Fruit fly (Drosophila melanogaster) whole organism, embryonic: ENCODE data around the gene ppk24.

Experiments
- CG10543 ChIP-seq: fragments of 200-800 bp; sonication (Bioruptor generic); optimal IDR thresholded peaks from 3 replicates; lab custom pipeline; 2017; ENCODE audit warnings: missing biosample characterization, mild to moderate bottlenecking, missing genetic modification characterization, moderate library complexity
- CG10979 ChIP-seq: fragments of 200-800 bp; sonication (Bioruptor generic); optimal IDR thresholded peaks from 2 replicates; lab custom pipeline; 2018; ENCODE audit warnings: missing biosample characterization, mild to moderate bottlenecking, missing genetic modification characterization, moderate library complexity
- CG1233 ChIP-seq: fragments of 200-800 bp; sonication (Bioruptor generic); optimal IDR thresholded peaks from 4 replicates; lab custom pipeline; 2018; ENCODE audit warnings: missing biosample characterization, mild to moderate bottlenecking, missing genetic modification characterization
- CG12659 ChIP-seq: fragments of 200-800 bp; sonication (Bioruptor generic); optimal IDR thresholded peaks from 3 replicates; lab custom pipeline; 2017; ENCODE audit warnings: mild to moderate bottlenecking, missing biosample characterization, missing genetic modification reagents, missing genetic modification characterization
- CG13287 ChIP-seq: fragments of 200-800 bp; sonication (Bioruptor generic); IDR thresholded peaks from 2 replicates; pipeline ENCODE4 v1.3.6; 2022; ENCODE audit warnings: missing biosample characterization, missing genetic modification characterization; ENCODE audit not compliant: partially characterized antibody
- CG13296 ChIP-seq: fragments of 200-800 bp; sonication (Bioruptor generic); optimal IDR thresholded peaks from 3 replicates; lab custom pipeline; 2018; ENCODE audit warnings: missing biosample characterization, mild to moderate bottlenecking, missing genetic modification characterization
- CG17186 ChIP-seq: fragments of 200-800 bp; sonication (Bioruptor generic); optimal IDR thresholded peaks from 3 replicates; lab custom pipeline; 2017; ENCODE audit warnings: missing biosample characterization, missing genetic modification reagents, missing genetic modification characterization
- CG17359 ChIP-seq: fragments of 200-800 bp; sonication (Bioruptor generic); optimal IDR thresholded peaks from 3 replicates; lab custom pipeline; 2018; ENCODE audit warnings: missing biosample characterization, mild to moderate bottlenecking, missing genetic modification characterization, moderate library complexity
- CG1832 ChIP-seq: fragments of 200-800 bp; sonication (Bioruptor generic); optimal IDR thresholded peaks from 2 replicates; lab custom pipeline; 2017; ENCODE audit warnings: missing biosample characterization, mild to moderate bottlenecking, missing genetic modification characterization, inconsistent platforms
- CG2116 ChIP-seq: fragments of 200-800 bp; sonication (Bioruptor generic); optimal IDR thresholded peaks from 3 replicates; lab custom pipeline; 2018; ENCODE audit warnings: missing biosample characterization, mild to moderate bottlenecking, missing genetic modification characterization
- CG4328 ChIP-seq: fragments of 200-800 bp; sonication (Bioruptor generic); optimal IDR thresholded peaks from 3 replicates; lab custom pipeline; 2017; ENCODE audit warnings: missing biosample characterization, missing genetic modification reagents, missing genetic modification characterization
- CG7372 ChIP-seq: fragments of 200-800 bp; sonication (Bioruptor generic); IDR thresholded peaks from 2 replicates; pipeline ENCODE4 v1.3.6; 2022; ENCODE audit warnings: missing biosample characterization, missing genetic modification characterization
- CG8478 ChIP-seq: fragments of >200 bp; optimal IDR thresholded peaks from 2 replicates; lab custom pipeline; 2018
- CG8924 ChIP-seq: fragments of 200-800 bp; optimal IDR thresholded peaks from 3 replicates; lab custom pipeline; 2019; ENCODE audit warnings: missing biosample characterization, mild to moderate bottlenecking, missing genetic modification characterization, moderate library complexity
- CG8944 ChIP-seq: fragments of 200-800 bp; sonication (Bioruptor generic); optimal IDR thresholded peaks from 3 replicates; lab custom pipeline; 2016; ENCODE audit warnings: missing biosample characterization, missing genetic modification characterization
- CG9437 ChIP-seq: fragments of 200-800 bp; sonication (Bioruptor generic); optimal IDR thresholded peaks from 2 replicates; lab custom pipeline; 2018; ENCODE audit warnings: missing biosample characterization, mild to moderate bottlenecking, missing genetic modification characterization
- Dad ChIP-seq: fragments of 200-800 bp; sonication (Bioruptor generic); optimal IDR thresholded peaks from 3 replicates; lab custom pipeline; 2016; ENCODE audit warnings: missing biosample characterization, missing genetic modification characterization
- Elba2 ChIP-seq: fragments of 200-800 bp; sonication (Bioruptor generic); optimal IDR thresholded peaks from 3 replicates; lab custom pipeline; 2016; ENCODE audit warnings: missing biosample characterization, missing genetic modification characterization
- Fer1 ChIP-seq: fragments of 200-800 bp; sonication (Bioruptor generic); optimal IDR thresholded peaks from 2 replicates; lab custom pipeline; 2017; ENCODE audit warnings: missing biosample characterization, mild to moderate bottlenecking, missing genetic modification characterization
- Gsc ChIP-seq: fragments of 200-800 bp; sonication (Bioruptor generic); IDR thresholded peaks from 2 replicates; pipeline ENCODE4 v1.3.6; 2022; ENCODE audit warnings: missing biosample characterization, missing genetic modification characterization
- Hmr ChIP-seq: fragments of 200-800 bp; sonication (Bioruptor generic); optimal IDR thresholded peaks from 3 replicates; lab custom pipeline; 2017; ENCODE audit warnings: mild to moderate bottlenecking, missing biosample characterization, missing genetic modification reagents, missing genetic modification characterization
- MTF-1 ChIP-seq: fragments of 200-800 bp; sonication (Bioruptor generic); optimal IDR thresholded peaks from 2 replicates; lab custom pipeline; 2018; ENCODE audit warnings: missing biosample characterization, mild to moderate bottlenecking, missing genetic modification characterization, borderline replicate concordance
- NK7.1 ChIP-seq: fragments of 200-800 bp; sonication (Bioruptor generic); optimal IDR thresholded peaks from 3 replicates; lab custom pipeline; 2016; ENCODE audit warnings: missing biosample characterization, missing genetic modification characterization
- Nf-YC ChIP-seq: fragments of 200-800 bp; optimal IDR thresholded peaks from 3 replicates; lab custom pipeline; 2019; ENCODE audit warnings: missing biosample characterization, mild to moderate bottlenecking, missing genetic modification characterization, moderate library complexity
- Tbp ChIP-seq: fragments of >200 bp; optimal IDR thresholded peaks from 2 replicates; lab custom pipeline; 2018; ENCODE audit warnings: missing biosample characterization, missing genetic modification characterization
- Vsx1 ChIP-seq: fragments of 200-800 bp; sonication (Bioruptor generic); optimal IDR thresholded peaks from 2 replicates; lab custom pipeline; 2017; ENCODE audit warnings: missing biosample characterization, mild to moderate bottlenecking, missing genetic modification characterization, missing genetic modification reagents
- ab ChIP-seq: fragments of 200-800 bp; sonication (Bioruptor generic); optimal IDR thresholded peaks from 2 replicates; lab custom pipeline; 2016; ENCODE audit warnings: missing biosample characterization, missing genetic modification characterization
- abd-A ChIP-seq: fragments of 200-800 bp; sonication (Bioruptor generic); optimal IDR thresholded peaks from 3 replicates; lab custom pipeline; 2019; ENCODE audit warnings: missing biosample characterization, mild to moderate bottlenecking, missing genetic modification characterization, moderate library complexity
- ara ChIP-seq: fragments of 200-800 bp; sonication (Bioruptor generic); IDR thresholded peaks from 2 replicates; pipeline ENCODE4 v1.3.6; 2022; ENCODE audit warnings: missing biosample characterization, missing genetic modification characterization
- cad ChIP-seq: fragments of >200 bp; optimal IDR thresholded peaks from 2 replicates; lab custom pipeline; 2017; ENCODE audit warnings: missing biosample characterization, missing genetic modification characterization
- chif ChIP-seq, 2 experiments: fragments of 200-800 bp; sonication (Bioruptor generic); optimal IDR thresholded peaks; 3 replicates each; lab custom pipeline; 2016; ENCODE audit warnings: missing biosample characterization in 2 of 2, missing genetic modification characterization in 2 of 2
- corto ChIP-seq: fragments of 200-800 bp; sonication (Bioruptor generic); optimal IDR thresholded peaks from 2 replicates; lab custom pipeline; 2016; ENCODE audit warnings: missing biosample characterization, mild to moderate bottlenecking, missing genetic modification characterization, moderate library complexity
- fd3F ChIP-seq: fragments of 200-800 bp; sonication (Bioruptor generic); optimal IDR thresholded peaks from 2 replicates; lab custom pipeline; 2018; ENCODE audit warnings: missing biosample characterization, mild to moderate bottlenecking, missing genetic modification characterization, moderate library complexity
- fd64A ChIP-seq: fragments of 200-800 bp; sonication (Bioruptor generic); optimal IDR thresholded peaks from 3 replicates; lab custom pipeline; 2018; ENCODE audit warnings: missing biosample characterization, mild to moderate bottlenecking, missing genetic modification characterization
- fru ChIP-seq: fragments of >200 bp; optimal IDR thresholded peaks from 2 replicates; lab custom pipeline; 2017
- gsb-n ChIP-seq: fragments of 200-800 bp; sonication (Bioruptor generic); optimal IDR thresholded peaks from 3 replicates; lab custom pipeline; 2018; ENCODE audit warnings: missing biosample characterization, mild to moderate bottlenecking, missing genetic modification characterization
- h ChIP-seq: fragments of >200 bp; optimal IDR thresholded peaks from 2 replicates; lab custom pipeline; 2017
- kay ChIP-seq: fragments of 200-800 bp; sonication (Bioruptor generic); optimal IDR thresholded peaks from 2 replicates; lab custom pipeline; 2016; ENCODE audit warnings: missing biosample characterization, missing genetic modification characterization
- ken ChIP-seq: fragments of 200-800 bp; sonication (Bioruptor generic); IDR thresholded peaks from 3 replicates; pipeline ENCODE4 v1.3.6; 2022; ENCODE audit warnings: missing biosample characterization, missing genetic modification characterization
- kni ChIP-seq: fragments of 200-800 bp; sonication (Bioruptor generic); optimal IDR thresholded peaks from 3 replicates; lab custom pipeline; 2017; ENCODE audit warnings: mild to moderate bottlenecking, missing biosample characterization, missing genetic modification reagents, missing genetic modification characterization
- mld ChIP-seq: fragments of 200-800 bp; sonication (Bioruptor generic); IDR thresholded peaks from 3 replicates; pipeline ENCODE4 v1.3.6; 2022; ENCODE audit warnings: missing biosample characterization, missing genetic modification characterization; ENCODE audit not compliant: partially characterized antibody
- odd ChIP-seq: fragments of 200-800 bp; sonication (Bioruptor generic); optimal IDR thresholded peaks from 2 replicates; lab custom pipeline; 2017; ENCODE audit warnings: missing biosample characterization, mild to moderate bottlenecking, missing genetic modification characterization
- pan ChIP-seq, 4 experiments: fragments of >200 bp in 3 of 4; fragments of 200-800 bp in 1 of 4; sonication (Bioruptor generic) in 1 of 4; optimal IDR thresholded peaks in 3 of 4; IDR thresholded peaks in 1 of 4; 2 replicates each; pipeline versions ENCODE4 v1.3.6 to Lab custom; 2017 to 2022; ENCODE audit warnings: missing biosample characterization in 2 of 4, missing genetic modification characterization in 2 of 4, mixed read lengths in 1 of 4
- sens ChIP-seq: fragments of 200-800 bp; sonication (Bioruptor generic); peaks from one replicate; lab custom pipeline; 2016; ENCODE audit warnings: missing biosample characterization, missing genetic modification characterization
- stwl ChIP-seq: fragments of 200-800 bp; sonication (Bioruptor generic); optimal IDR thresholded peaks from 3 replicates; lab custom pipeline; 2018; ENCODE audit warnings: missing biosample characterization, mild to moderate bottlenecking, missing genetic modification characterization, moderate library complexity
- vnd ChIP-seq: fragments of 200-800 bp; sonication (Bioruptor generic); IDR thresholded peaks from 3 replicates; pipeline ENCODE4 v1.3.6; 2022; ENCODE audit warnings: missing biosample characterization, missing genetic modification characterization; ENCODE audit not compliant: partially characterized antibody
- zen ChIP-seq: fragments of 200-800 bp; sonication (Bioruptor generic); optimal IDR thresholded peaks from 3 replicates; lab custom pipeline; 2018; ENCODE audit warnings: missing biosample characterization, mild to moderate bottlenecking, missing genetic modification characterization, moderate library complexity

ppk24 gene

dm6 chr3R:31221337-31222047 is 44.0 kb upstream of the ppk24 start (continued):
- TF ChIP-seq pan (optimal IDR thresholded peaks at IDR 0.05; lab: Kevin White, UChicago) (no peak), pan (GFP tag; optimal IDR thresholded peaks at IDR 0.05 in 1 of 2, IDR thresholded peaks at IDR 0.05 in 1 of 2) (no peak), corto (GFP tag; lab: Kevin White, UChicago) (peak; percentile 38), Nf-YC (tag; lab: Kevin White, UChicago) (peak; percentile 3), CG12659 (GFP tag; lab: Kevin White, UChicago) (peak; percentile 20), CG17359 (tag; lab: Kevin White, UChicago) (peak; percentile 13), zen (tag; lab: Kevin White, UChicago) (peak; percentile 3), sens (GFP tag; lab: Kevin White, UChicago) (peak; percentile 77), odd (GFP tag; lab: Kevin White, UChicago) (peak; percentile 3), Hmr (GFP tag; lab: Kevin White, UChicago) (no peak), CG1233 (GFP tag; lab: Kevin White, UChicago) (no peak), cad (peak; percentile 65), MTF-1 (GFP tag; lab: Kevin White, UChicago) (peak; percentile 15), CG8924 (tag; lab: Kevin White, UChicago) (peak; percentile 43), CG8478 (lab: Kevin White, UChicago) (peak; percentile 56), Vsx1 (GFP tag; lab: Kevin White, UChicago) (peak; percentile 14), fd64A (GFP tag; lab: Kevin White, UChicago) (peak; percentile 41), stwl (tag; lab: Kevin White, UChicago) (no peak), Fer1 (GFP tag; lab: Kevin White, UChicago) (peak; percentile 31), CG13296 (GFP tag; lab: Kevin White, UChicago) (peak; percentile 34), Gsc (GFP tag; lab: Robert Waterston, UW) (no peak), CG10543 (GFP tag; lab: Kevin White, UChicago) (peak; percentile 63), ab (GFP tag; lab: Kevin White, UChicago) (no peak), CG13287 (GFP tag; lab: Robert Waterston, UW) (no peak), fru (lab: Kevin White, UChicago) (peak; percentile 17), kni (GFP tag; lab: Kevin White, UChicago) (peak; percentile 48), CG1832 (GFP tag; lab: Kevin White, UChicago) (peak; percentile 85), CG4328 (GFP tag; lab: Kevin White, UChicago) (peak; percentile 39)
- TF ChIP-seq, all 482 proteins: peak for 40

dm6 chr3R:31222125-31222889 is 43.2 kb upstream of the ppk24 start:
- TF ChIP-seq gsb-n (tag; lab: Kevin White, UChicago): peak; percentile 74
- peak; percentile 15 for TF ChIP-seq CG17186
- no peak for TF ChIP-seq mld (GFP tag; lab: Robert Waterston, UW)
- TF ChIP-seq fd3F (GFP tag; lab: Kevin White, UChicago): peak; percentile 64
- peak; percentile 73 for TF ChIP-seq CG9437
- TF ChIP-seq Elba2 (GFP tag; lab: Kevin White, UChicago): peak; percentile 17
- peak; percentile 74 for TF ChIP-seq NK7.1 (GFP tag; lab: Kevin White, UChicago)
- peak; percentile 67 to 87 for TF ChIP-seq chif (GFP tag; optimal IDR thresholded peaks at IDR 0.05; lab: Kevin White, UChicago)
- no peak for TF ChIP-seq CG7372 (GFP tag; lab: Robert Waterston, UW)
- TF ChIP-seq Tbp (GFP tag; lab: Kevin White, UChicago): no peak
- TF ChIP-seq CG2116: peak; percentile 28
- peak; percentile 83 for TF ChIP-seq CG10979 (tag; lab: Kevin White, UChicago)
- no peak for TF ChIP-seq ara (GFP tag; lab: Robert Waterston, UW)
- no peak for TF ChIP-seq ken (GFP tag; lab: Robert Waterston, UW)
- TF ChIP-seq abd-A: no peak
- peak; percentile 72 for TF ChIP-seq Dad (GFP tag; lab: Kevin White, UChicago)
- peak; percentile 64 for TF ChIP-seq kay (GFP tag; lab: Kevin White, UChicago)
- no peak for TF ChIP-seq vnd (GFP tag; lab: Robert Waterston, UW)
- TF ChIP-seq h: no peak
- TF ChIP-seq CG8944 (GFP tag; lab: Kevin White, UChicago): peak; percentile 68
